Worm (Caenorhabditis elegans) whole organism, L2 larva: ENCODE results near the gene F26F2.3.
"Not testable (repeated sequence)": the region's sequence is repeated elsewhere in the genome, so short reads cannot be mapped to it uniquely, and the experiment has no call there.

Experiments used
- C34F6.9 ChIP-seq: fragments of 150-350 bp; optimal IDR thresholded peaks from 2 replicates; lab custom pipeline; 2014; ENCODE audit warnings: missing biosample characterization, missing genetic modification characterization
- F13H6.1 ChIP-seq: sonication (generic microtip); optimal IDR thresholded peaks from 2 replicates; lab custom pipeline; 2016; ENCODE audit warnings: missing genetic modification characterization, missing compliant biosample characterization
- R02D3.7 ChIP-seq: fragments of 150-350 bp; optimal IDR thresholded peaks from 2 replicates; lab custom pipeline; 2014; ENCODE audit warnings: missing biosample characterization, missing genetic modification characterization
- aly-2 ChIP-seq: fragments of 150-350 bp; optimal IDR thresholded peaks from 2 replicates; lab custom pipeline; 2014; ENCODE audit warnings: missing biosample characterization, missing genetic modification characterization
- ama-1 ChIP-seq: fragments of 150-350 bp; optimal IDR thresholded peaks from 2 replicates; lab custom pipeline; 2018; ENCODE audit warnings: inconsistent platforms
- blmp-1 ChIP-seq: sonication (generic microtip); optimal IDR thresholded peaks from 2 replicates; lab custom pipeline; 2017; ENCODE audit warnings: missing genetic modification characterization, mild to moderate bottlenecking, missing compliant biosample characterization, antibody characterized with exemption, moderate library complexity; ENCODE audit not compliant: insufficient read depth
- ceh-16 ChIP-seq: fragments of 150-350 bp; optimal IDR thresholded peaks from 2 replicates; lab custom pipeline; 2014; ENCODE audit warnings: missing biosample characterization, missing genetic modification characterization
- ceh-82 ChIP-seq: fragments of 150-350 bp; optimal IDR thresholded peaks from 2 replicates; lab custom pipeline; 2014; ENCODE audit warnings: missing biosample characterization, missing genetic modification characterization
- crh-2 ChIP-seq: sonication (generic microtip); optimal IDR thresholded peaks from 2 replicates; lab custom pipeline; 2017; ENCODE audit warnings: missing biosample characterization, missing genetic modification characterization
- dmd-4 ChIP-seq: sonication (generic microtip); optimal IDR thresholded peaks from 2 replicates; lab custom pipeline; 2017; ENCODE audit warnings: missing biosample characterization, missing genetic modification characterization
- egl-27 ChIP-seq: sonication (generic microtip); optimal IDR thresholded peaks from 3 replicates; lab custom pipeline; 2017; ENCODE audit warnings: missing biosample characterization, missing genetic modification reagents, missing genetic modification characterization
- elt-1 ChIP-seq: fragments of 150-350 bp; optimal IDR thresholded peaks from 2 replicates; lab custom pipeline; 2014; ENCODE audit warnings: missing biosample characterization, missing genetic modification characterization
- elt-3 ChIP-seq: sonication (generic microtip); optimal IDR thresholded peaks from 2 replicates; lab custom pipeline; 2017; ENCODE audit warnings: missing biosample characterization, missing genetic modification characterization
- fos-1 ChIP-seq: fragments of 150-350 bp; optimal IDR thresholded peaks from 2 replicates; lab custom pipeline; 2014; ENCODE audit warnings: missing biosample characterization, missing genetic modification characterization
- gmeb-1 ChIP-seq: fragments of 150-350 bp; optimal IDR thresholded peaks from 2 replicates; lab custom pipeline; 2014; ENCODE audit warnings: missing biosample characterization, missing genetic modification characterization
- lin-11 ChIP-seq: fragments of 150-350 bp; sonication (generic microtip); optimal IDR thresholded peaks from 2 replicates; lab custom pipeline; 2014; ENCODE audit warnings: missing biosample characterization, missing genetic modification characterization, inconsistent platforms, mixed read lengths
- lin-13 ChIP-seq: fragments of 150-350 bp; optimal IDR thresholded peaks from 2 replicates; lab custom pipeline; 2014; ENCODE audit warnings: missing biosample characterization, missing genetic modification reagents, missing genetic modification characterization
- lin-39 ChIP-seq: fragments of 150-350 bp; optimal IDR thresholded peaks from 2 replicates; lab custom pipeline; 2014; ENCODE audit warnings: missing biosample characterization, missing genetic modification reagents, missing genetic modification characterization
- lsy-2 ChIP-seq, 2 experiments: fragments of 150-350 bp in 1 of 2; sonication (generic microtip) in 1 of 2; optimal IDR thresholded peaks; 2 replicates each; lab custom pipeline; 2014 to 2017; ENCODE audit warnings: missing biosample characterization in 2 of 2, missing genetic modification characterization in 2 of 2
- mab-5 ChIP-seq: fragments of 150-350 bp; optimal IDR thresholded peaks from 2 replicates; lab custom pipeline; 2014; ENCODE audit warnings: missing biosample characterization, missing genetic modification characterization
- mbf-1 ChIP-seq: sonication (generic microtip); optimal IDR thresholded peaks from 2 replicates; lab custom pipeline; 2017; ENCODE audit warnings: missing biosample characterization, missing genetic modification characterization
- mdl-1 ChIP-seq, 2 experiments: fragments of 150-350 bp in 1 of 2; sonication (generic microtip) in 1 of 2; optimal IDR thresholded peaks; 2 replicates each; lab custom pipeline; 2017; ENCODE audit warnings: missing biosample characterization in 2 of 2, missing genetic modification characterization in 2 of 2
- nhr-10 ChIP-seq: sonication (generic microtip); optimal IDR thresholded peaks from 2 replicates; lab custom pipeline; 2017; ENCODE audit warnings: missing biosample characterization, missing genetic modification characterization
- nhr-129 ChIP-seq: fragments of 150-350 bp; optimal IDR thresholded peaks from 2 replicates; lab custom pipeline; 2014; ENCODE audit warnings: missing biosample characterization, missing genetic modification characterization
- nhr-6 ChIP-seq: fragments of 150-350 bp; optimal IDR thresholded peaks from 2 replicates; lab custom pipeline; 2014; ENCODE audit warnings: missing biosample characterization, missing genetic modification characterization
- nhr-77 ChIP-seq: fragments of 150-350 bp; optimal IDR thresholded peaks from 2 replicates; lab custom pipeline; 2014; ENCODE audit warnings: missing biosample characterization, missing genetic modification characterization
- peb-1 ChIP-seq: fragments of 150-350 bp; optimal IDR thresholded peaks from 2 replicates; lab custom pipeline; 2014; ENCODE audit warnings: missing biosample characterization, missing genetic modification characterization
- sem-4 ChIP-seq: fragments of 150-350 bp; optimal IDR thresholded peaks from 2 replicates; lab custom pipeline; 2014; ENCODE audit warnings: missing biosample characterization, missing genetic modification reagents, missing genetic modification characterization
- sma-9 ChIP-seq, 2 experiments: fragments of 150-350 bp in 1 of 2; sonication (generic microtip) in 1 of 2; optimal IDR thresholded peaks; 2 replicates each; lab custom pipeline; 2014 to 2016; ENCODE audit warnings: missing genetic modification characterization in 2 of 2, mild to moderate bottlenecking in 1 of 2, missing biosample characterization in 1 of 2, missing compliant biosample characterization in 1 of 2, missing genetic modification reagents in 1 of 2, moderate library complexity in 1 of 2
- snpc-4 ChIP-seq: fragments of 150-350 bp; optimal IDR thresholded peaks from 2 replicates; lab custom pipeline; 2014; ENCODE audit warnings: missing biosample characterization, missing genetic modification characterization
- unc-39 ChIP-seq: fragments of 150-350 bp; optimal IDR thresholded peaks from 2 replicates; lab custom pipeline; 2014; ENCODE audit warnings: missing biosample characterization, missing genetic modification characterization
- unc-62 ChIP-seq: fragments of 150-350 bp; optimal IDR thresholded peaks from 2 replicates; lab custom pipeline; 2014; ENCODE audit warnings: missing biosample characterization, missing genetic modification reagents, missing genetic modification characterization
- zag-1 ChIP-seq: fragments of 150-350 bp; optimal IDR thresholded peaks from 2 replicates; lab custom pipeline; 2014; ENCODE audit warnings: missing biosample characterization, missing genetic modification characterization
- ztf-1 ChIP-seq: fragments of 200-800 bp; sonication (Bioruptor generic); conservative IDR thresholded peaks from 2 replicates; pipeline ENCODE4 v1.3.6; 2022; ENCODE audit warnings: missing genetic modification characterization, missing compliant biosample characterization
- ztf-11 ChIP-seq: sonication (generic microtip); optimal IDR thresholded peaks from 2 replicates; lab custom pipeline; 2017; ENCODE audit warnings: missing biosample characterization, missing genetic modification characterization

The F26F2.3 gene

ce11 chrV:20568995-20569394, 2.6 kb upstream of the F26F2.3 start, which contains the start of gene F26F2.4:
Gene F26F2.4, plus strand, starts transcription at chrV:20569295.
- not testable (repeated sequence) for TF ChIP-seq mbf-1; elt-3 (tag; lab: Kevin White, UChicago); unc-62 (GFP tag; lab: Kevin White, UChicago)

ce11 chrV:20564054-20564453, 2.3 kb downstream of the F26F2.3 start, which contains the start of gene F26F2.13:
Gene F26F2.13, plus strand, starts transcription at chrV:20564354.
- TF ChIP-seq crh-2 (tag; lab: Kevin White, UChicago); fos-1 (tag; lab: Kevin White, UChicago); zag-1: not testable (repeated sequence)

- TF ChIP-seq snpc-4 (no peak), crh-2 (tag; lab: Kevin White, UChicago) (no peak), nhr-129 (tag; lab: Kevin White, UChicago) (no peak), elt-3 (tag; lab: Kevin White, UChicago) (no peak), unc-39 (no peak), ztf-1 (GFP tag; lab: Robert Waterston, UW) (no peak), nhr-77 (no peak)
Measured at ce11 chrV:20561795-20562194, 4.6 kb downstream of the F26F2.3 start, which contains the start of gene F26F2.1. Gene F26F2.1, minus strand, starts transcription at chrV:20561895.

ce11 chrV:20558270-20558669, 8.1 kb downstream of the F26F2.3 start, which contains the start of gene abf-4:
Gene abf-4, minus strand, starts transcription at chrV:20558370.
- TF ChIP-seq mab-5 (tag; lab: Kevin White, UChicago) (no peak), sma-9 (GFP tag; optimal IDR thresholded peaks at IDR 0.05; lab: Kevin White, UChicago) (no peak), sma-9 (tag; optimal IDR thresholded peaks at IDR 0.05; lab: Kevin White, UChicago) (no peak), egl-27 (tag; lab: Kevin White, UChicago) (no peak), crh-2 (tag; lab: Kevin White, UChicago) (no peak), lin-39 (tag; lab: Kevin White, UChicago) (no peak), mdl-1 (tag; optimal IDR thresholded peaks at IDR 0.05; lab: Kevin White, UChicago) (no peak), ama-1 (lab: Kevin White, UChicago) (no peak), fos-1 (tag; lab: Kevin White, UChicago) (no peak), aly-2 (tag; lab: Kevin White, UChicago) (no peak), peb-1 (tag; lab: Kevin White, UChicago) (no peak)

- TF ChIP-seq gmeb-1 (no peak), C34F6.9 (tag; lab: Kevin White, UChicago) (no peak), peb-1 (tag; lab: Kevin White, UChicago) (no peak), ztf-11 (no peak), R02D3.7 (tag; lab: Kevin White, UChicago) (no peak), sma-9 (GFP tag; optimal IDR thresholded peaks at IDR 0.05; lab: Kevin White, UChicago) (no peak), sma-9 (tag; optimal IDR thresholded peaks at IDR 0.05; lab: Kevin White, UChicago) (no peak), ceh-82 (tag; lab: Kevin White, UChicago) (no peak), fos-1 (tag; lab: Kevin White, UChicago) (no peak), unc-39 (no peak), lin-13 (GFP tag; lab: Kevin White, UChicago) (no peak), aly-2 (tag; lab: Kevin White, UChicago) (no peak), elt-3 (tag; lab: Kevin White, UChicago) (no peak), lin-39 (tag; lab: Kevin White, UChicago) (no peak), lin-11 (no peak), ztf-1 (GFP tag; lab: Robert Waterston, UW) (no peak), nhr-6 (no peak), sem-4 (no peak), ceh-16 (tag; lab: Kevin White, UChicago) (no peak), lsy-2 (tag; optimal IDR thresholded peaks at IDR 0.05; lab: Kevin White, UChicago) (no peak)
- TF ChIP-seq, all 48 proteins: peak for 0
Measured at ce11 chrV:20556260-20556659, 10.1 kb downstream of the F26F2.3 start, which contains the start of gene Y38H6C.23. Gene Y38H6C.23, minus strand, starts transcription at chrV:20556360.

ce11 chrV:20555120-20555519, 11.2 kb downstream of the F26F2.3 start, which contains the start of gene Y38H6C.21:
Gene Y38H6C.21, minus strand, starts transcription at chrV:20555267.
- no peak for TF ChIP-seq elt-3 (tag; lab: Kevin White, UChicago)
- TF ChIP-seq elt-1 (tag; lab: Kevin White, UChicago) = no peak
- no peak for TF ChIP-seq unc-39
- no peak for TF ChIP-seq lsy-2 (tag; optimal IDR thresholded peaks at IDR 0.05; lab: Kevin White, UChicago)
- TF ChIP-seq lin-11 = no peak
- TF ChIP-seq nhr-129 (tag; lab: Kevin White, UChicago) = no peak
- TF ChIP-seq ztf-11 = no peak
- no peak for TF ChIP-seq nhr-77
- TF ChIP-seq ztf-1 (GFP tag; lab: Robert Waterston, UW) = no peak
- no peak for TF ChIP-seq lin-13 (GFP tag; lab: Kevin White, UChicago)
- no peak for TF ChIP-seq nhr-6
- no peak for TF ChIP-seq nhr-10 (tag; lab: Kevin White, UChicago)
- no peak for TF ChIP-seq F13H6.1
- no peak for TF ChIP-seq dmd-4 (tag; lab: Kevin White, UChicago)
- TF ChIP-seq blmp-1 = no peak
